Worm (Caenorhabditis elegans) whole organism, L3 larva: Measurements from ENCODE around the gene srlf-1.

Experiments
- R02D3.7 ChIP-seq: fragments of 150-350 bp; optimal IDR thresholded peaks from 2 replicates; lab custom pipeline; 2014; ENCODE audit warnings: missing biosample characterization, missing genetic modification characterization
- aly-2 ChIP-seq: fragments of 150-350 bp; optimal IDR thresholded peaks from 2 replicates; lab custom pipeline; 2014; ENCODE audit warnings: missing biosample characterization, missing genetic modification characterization
- ama-1 ChIP-seq: fragments of 150-350 bp; optimal IDR thresholded peaks from 2 replicates; lab custom pipeline; 2018
- ceh-16 ChIP-seq: sonication (generic microtip); optimal IDR thresholded peaks from 2 replicates; lab custom pipeline; 2017; ENCODE audit warnings: missing biosample characterization, missing genetic modification characterization
- ceh-28 ChIP-seq: fragments of 150-350 bp; optimal IDR thresholded peaks from 2 replicates; lab custom pipeline; 2014; ENCODE audit warnings: missing biosample characterization, missing genetic modification reagents, missing genetic modification characterization
- ceh-9 ChIP-seq: sonication (generic microtip); optimal IDR thresholded peaks from 2 replicates; lab custom pipeline; 2018; ENCODE audit warnings: missing biosample characterization, missing genetic modification characterization
- daf-12 ChIP-seq: fragments of 150-350 bp; optimal IDR thresholded peaks from 2 replicates; lab custom pipeline; 2014; ENCODE audit warnings: missing biosample characterization, missing genetic modification reagents, missing genetic modification characterization
- egl-27 ChIP-seq: sonication (generic microtip); optimal IDR thresholded peaks from 4 replicates; lab custom pipeline; 2017; ENCODE audit warnings: missing biosample characterization, missing genetic modification reagents, missing genetic modification characterization
- elt-1 ChIP-seq: fragments of 150-350 bp; optimal IDR thresholded peaks from 2 replicates; lab custom pipeline; 2014; ENCODE audit warnings: missing biosample characterization, missing genetic modification characterization
- elt-2 ChIP-seq: sonication (generic microtip); optimal IDR thresholded peaks from 2 replicates; lab custom pipeline; 2016; ENCODE audit warnings: missing genetic modification reagents, mild to moderate bottlenecking, missing genetic modification characterization, missing compliant biosample characterization
- elt-3 ChIP-seq, 3 experiments: fragments of 150-350 bp in 1 of 3; sonication (generic microtip) in 2 of 3; optimal IDR thresholded peaks; 2 replicates in 2 of 3; 4 replicates in 1 of 3; lab custom pipeline; 2014 to 2017; ENCODE audit warnings: missing biosample characterization in 3 of 3, missing genetic modification characterization in 3 of 3
- eor-1 ChIP-seq, 2 experiments: fragments of 150-350 bp; optimal IDR thresholded peaks; 2 replicates each; lab custom pipeline; 2014 to 2018; ENCODE audit warnings: missing biosample characterization in 2 of 2, missing genetic modification characterization in 2 of 2
- fkh-10 ChIP-seq: sonication (generic microtip); optimal IDR thresholded peaks from 2 replicates; lab custom pipeline; 2017; ENCODE audit warnings: missing biosample characterization, missing genetic modification reagents, missing genetic modification characterization
- fkh-2 ChIP-seq: fragments of 150-350 bp; optimal IDR thresholded peaks from 2 replicates; lab custom pipeline; 2014; ENCODE audit warnings: missing biosample characterization, missing genetic modification reagents, missing genetic modification characterization
- fos-1 ChIP-seq: fragments of 150-350 bp; optimal IDR thresholded peaks from 2 replicates; lab custom pipeline; 2014; ENCODE audit warnings: missing biosample characterization, missing genetic modification characterization
- hmg-11 ChIP-seq: sonication (generic microtip); optimal IDR thresholded peaks from 2 replicates; lab custom pipeline; 2016; ENCODE audit warnings: missing genetic modification characterization, missing compliant biosample characterization
- jun-1 ChIP-seq: fragments of 150-350 bp; optimal IDR thresholded peaks from 2 replicates; lab custom pipeline; 2014; ENCODE audit warnings: missing biosample characterization, missing genetic modification reagents, missing genetic modification characterization
- lin-15B ChIP-seq: fragments of 150-350 bp; optimal IDR thresholded peaks from 2 replicates; lab custom pipeline; 2014; ENCODE audit warnings: missing biosample characterization, missing genetic modification characterization
- lin-39 ChIP-seq: fragments of 150-350 bp; optimal IDR thresholded peaks from 2 replicates; lab custom pipeline; 2018; ENCODE audit warnings: missing biosample characterization, missing genetic modification reagents, missing genetic modification characterization
- lsy-12 ChIP-seq: sonication (generic microtip); optimal IDR thresholded peaks from 2 replicates; lab custom pipeline; 2016; ENCODE audit warnings: mild to moderate bottlenecking, missing genetic modification characterization, missing compliant biosample characterization
- mdl-1 ChIP-seq: fragments of 150-350 bp; optimal IDR thresholded peaks from 2 replicates; lab custom pipeline; 2014; ENCODE audit warnings: missing biosample characterization, missing genetic modification characterization
- mml-1 ChIP-seq: fragments of 150-350 bp; sonication (generic microtip); optimal IDR thresholded peaks from 3 replicates; lab custom pipeline; 2014; ENCODE audit warnings: missing biosample characterization, missing genetic modification characterization
- nfya-1 ChIP-seq: sonication (generic microtip); optimal IDR thresholded peaks from 2 replicates; lab custom pipeline; 2017; ENCODE audit warnings: missing genetic modification characterization, mild to moderate bottlenecking, missing compliant biosample characterization, antibody characterized with exemption, moderate library complexity; ENCODE audit not compliant: insufficient read depth
- nhr-11 ChIP-seq: fragments of 150-350 bp; optimal IDR thresholded peaks from 2 replicates; lab custom pipeline; 2014; ENCODE audit warnings: missing biosample characterization, missing genetic modification characterization
- nhr-23 ChIP-seq: fragments of 150-350 bp; optimal IDR thresholded peaks from 2 replicates; lab custom pipeline; 2014; ENCODE audit warnings: missing biosample characterization, missing genetic modification reagents, missing genetic modification characterization
- nhr-237 ChIP-seq: fragments of 150-350 bp; optimal IDR thresholded peaks from 2 replicates; lab custom pipeline; 2014; ENCODE audit warnings: missing biosample characterization, missing genetic modification characterization
- nhr-25 ChIP-seq: sonication (generic microtip); optimal IDR thresholded peaks from 2 replicates; lab custom pipeline; 2017; ENCODE audit warnings: missing biosample characterization, missing genetic modification characterization
- nhr-28 ChIP-seq: fragments of 150-350 bp; optimal IDR thresholded peaks from 2 replicates; lab custom pipeline; 2014; ENCODE audit warnings: missing biosample characterization, missing genetic modification characterization
- nhr-43 ChIP-seq: sonication (generic microtip); optimal IDR thresholded peaks from 2 replicates; lab custom pipeline; 2016; ENCODE audit warnings: mild to moderate bottlenecking, missing genetic modification characterization, missing compliant biosample characterization; ENCODE audit not compliant: poor library complexity, severe bottlenecking
- nhr-67 ChIP-seq: fragments of 150-350 bp; optimal IDR thresholded peaks from 2 replicates; lab custom pipeline; 2014; ENCODE audit warnings: missing biosample characterization, missing genetic modification characterization
- nhr-76 ChIP-seq: fragments of 150-350 bp; sonication (generic microtip); optimal IDR thresholded peaks from 5 replicates; lab custom pipeline; 2014; ENCODE audit warnings: missing biosample characterization, missing genetic modification characterization
- nhr-77 ChIP-seq: fragments of 150-350 bp; optimal IDR thresholded peaks from 2 replicates; lab custom pipeline; 2014; ENCODE audit warnings: missing biosample characterization, missing genetic modification characterization
- pqm-1 ChIP-seq: fragments of 150-350 bp; optimal IDR thresholded peaks from 2 replicates; lab custom pipeline; 2017; ENCODE audit warnings: missing biosample characterization, missing genetic modification characterization, inconsistent platforms
- sea-2 ChIP-seq: fragments of 150-350 bp; sonication (generic microtip); optimal IDR thresholded peaks from 4 replicates; lab custom pipeline; 2014; ENCODE audit warnings: missing biosample characterization, missing genetic modification reagents, missing genetic modification characterization
- skn-1 ChIP-seq: fragments of 150-350 bp; optimal IDR thresholded peaks from 2 replicates; lab custom pipeline; 2014; ENCODE audit warnings: missing biosample characterization, missing genetic modification characterization
- snpc-4 ChIP-seq: fragments of 150-350 bp; optimal IDR thresholded peaks from 2 replicates; lab custom pipeline; 2014; ENCODE audit warnings: missing biosample characterization, missing genetic modification characterization
- unc-39 ChIP-seq: sonication (generic microtip); optimal IDR thresholded peaks from 4 replicates; lab custom pipeline; 2017; ENCODE audit warnings: missing biosample characterization, missing genetic modification characterization
- zag-1 ChIP-seq: fragments of 150-350 bp; optimal IDR thresholded peaks from 2 replicates; lab custom pipeline; 2014; ENCODE audit warnings: missing biosample characterization, missing genetic modification characterization
- ztf-11 ChIP-seq: fragments of 150-350 bp; optimal IDR thresholded peaks from 2 replicates; lab custom pipeline; 2014; ENCODE audit warnings: missing biosample characterization, missing genetic modification characterization

srlf-1 gene

ce11 chrII:7790324-7790898, at the start of gene srlf-1:
Gene srlf-1 (plus strand): TSS chrII:7790591.
- TF ChIP-seq elt-3 (tag; optimal IDR thresholded peaks at IDR 0.05; lab: Kevin White, UChicago) (peak in 1 of 3 experiments; percentile 50), elt-2 (tag; lab: Kevin White, UChicago) (no peak), lin-39 (tag; lab: Kevin White, UChicago) (no peak), ama-1 (peak; percentile 79), nhr-25 (tag; lab: Kevin White, UChicago) (peak; percentile 74), nhr-23 (tag; lab: Kevin White, UChicago) (peak; percentile 60), ceh-16 (tag; lab: Kevin White, UChicago) (no peak)

ce11 chrII:7753500-7753899, 36.9 kb upstream of the srlf-1 start, which contains the start of gene trx-1:
Gene trx-1 (minus strand): TSS chrII:7753600.
- no peak for TF ChIP-seq fkh-2 (tag; lab: Kevin White, UChicago)
- TF ChIP-seq mml-1, result no peak
- no peak for TF ChIP-seq nhr-67 (tag; lab: Kevin White, UChicago)

- TF ChIP-seq snpc-4 (peak; percentile 48), nhr-25 (tag; lab: Kevin White, UChicago) (no peak)
Measured at ce11 chrII:7755116-7755571, 35.2 kb upstream of the srlf-1 start, which contains the start of the genes B0228.6 and B0228.1. Gene B0228.6 (minus strand): TSS chrII:7755166. Gene B0228.1 (plus strand): TSS chrII:7755343.

ce11 chrII:7756810-7757209, 33.6 kb upstream of the srlf-1 start:
- TF ChIP-seq pqm-1 (tag; lab: Kevin White, UChicago) (peak; percentile 59), nhr-76 (tag; lab: Kevin White, UChicago) (no peak), lin-39 (tag; lab: Kevin White, UChicago) (no peak), nhr-43 (tag; lab: Kevin White, UChicago) (peak; percentile 57), egl-27 (tag; lab: Kevin White, UChicago) (no peak), eor-1 (tag; optimal IDR thresholded peaks at IDR 0.05; lab: Kevin White, UChicago) (no peak), jun-1 (tag; lab: Kevin White, UChicago) (peak; percentile 65), zag-1 (tag; lab: Kevin White, UChicago) (no peak), nhr-25 (tag; lab: Kevin White, UChicago) (peak; percentile 34), aly-2 (tag; lab: Kevin White, UChicago) (no peak), nfya-1 (peak; percentile 57), ceh-28 (tag; lab: Kevin White, UChicago) (no peak), elt-3 (tag; optimal IDR thresholded peaks at IDR 0.05; lab: Kevin White, UChicago) (peak in 1 of 3 experiments; percentile 5), elt-2 (tag; lab: Kevin White, UChicago) (peak; percentile 77), lsy-12 (tag; lab: Kevin White, UChicago) (peak; percentile 40), lin-15B (tag; lab: Kevin White, UChicago) (peak; percentile 11), nhr-237 (tag; lab: Kevin White, UChicago) (no peak), snpc-4 (no peak), ama-1 (peak; percentile 89), hmg-11 (tag; lab: Kevin White, UChicago) (no peak), R02D3.7 (tag; lab: Kevin White, UChicago) (peak; percentile 13), skn-1 (tag; lab: Kevin White, UChicago) (peak; percentile 26)

- no peak for TF ChIP-seq daf-12 (tag; lab: Kevin White, UChicago)
- no peak for TF ChIP-seq nhr-76 (tag; lab: Kevin White, UChicago)
- peak; percentile 30 for TF ChIP-seq ama-1
- no peak for TF ChIP-seq ceh-9 (tag; lab: Kevin White, UChicago)
- peak; percentile 49 for TF ChIP-seq nfya-1
- no peak for TF ChIP-seq nhr-237 (tag; lab: Kevin White, UChicago)
- no peak for TF ChIP-seq mml-1
- no peak for TF ChIP-seq nhr-67 (tag; lab: Kevin White, UChicago)
- TF ChIP-seq elt-2 (tag; lab: Kevin White, UChicago), result peak; percentile 78
- no peak for TF ChIP-seq elt-1 (tag; lab: Kevin White, UChicago)
- TF ChIP-seq sea-2 (GFP tag; lab: Kevin White, UChicago), result no peak
- no peak for TF ChIP-seq skn-1 (tag; lab: Kevin White, UChicago)
- TF ChIP-seq nhr-11, result no peak
- TF ChIP-seq unc-39 (tag; lab: Kevin White, UChicago), result no peak
- TF ChIP-seq lin-39 (tag; lab: Kevin White, UChicago), result peak; percentile 7
- no peak for TF ChIP-seq fos-1
- TF ChIP-seq hmg-11 (tag; lab: Kevin White, UChicago), result peak; percentile 10
- TF ChIP-seq snpc-4, result no peak
- no peak for TF ChIP-seq fkh-10
- TF ChIP-seq nhr-77 (tag; lab: Kevin White, UChicago), result no peak
- no peak for TF ChIP-seq R02D3.7 (tag; lab: Kevin White, UChicago)
- no peak for TF ChIP-seq nhr-28
- no peak for TF ChIP-seq mdl-1 (tag; lab: Kevin White, UChicago)
- no peak for TF ChIP-seq elt-3 (tag; optimal IDR thresholded peaks at IDR 0.05; lab: Kevin White, UChicago)
- TF ChIP-seq ztf-11 (tag; lab: Kevin White, UChicago), result no peak
- no peak for TF ChIP-seq zag-1 (tag; lab: Kevin White, UChicago)
- no peak for TF ChIP-seq nhr-25 (tag; lab: Kevin White, UChicago)
- no peak for TF ChIP-seq jun-1 (tag; lab: Kevin White, UChicago)
Measured at ce11 chrII:7758397-7759135, 31.8 kb upstream of the srlf-1 start, which contains the start of gene B0228.7. Gene B0228.7 (minus strand): TSS chrII:7759023.
